Worm (Caenorhabditis elegans) whole organism, L3 larva: ENCODE data around the gene C03B1.9.

Source experiments
- R02D3.7 ChIP-seq: fragments of 150-350 bp; optimal IDR thresholded peaks from 2 replicates; lab custom pipeline; 2014; ENCODE audit warnings: missing biosample characterization, missing genetic modification characterization
- elt-1 ChIP-seq: fragments of 150-350 bp; optimal IDR thresholded peaks from 2 replicates; lab custom pipeline; 2014; ENCODE audit warnings: missing biosample characterization, missing genetic modification characterization
- hmg-11 ChIP-seq: sonication (generic microtip); optimal IDR thresholded peaks from 2 replicates; lab custom pipeline; 2016; ENCODE audit warnings: missing genetic modification characterization, missing compliant biosample characterization
- skn-1 ChIP-seq: fragments of 150-350 bp; optimal IDR thresholded peaks from 2 replicates; lab custom pipeline; 2014; ENCODE audit warnings: missing biosample characterization, missing genetic modification characterization
- unc-62 ChIP-seq: fragments of 150-350 bp; sonication (generic microtip); optimal IDR thresholded peaks from 4 replicates; lab custom pipeline; 2014; ENCODE audit warnings: missing biosample characterization, missing genetic modification reagents, missing genetic modification characterization

DNA sequence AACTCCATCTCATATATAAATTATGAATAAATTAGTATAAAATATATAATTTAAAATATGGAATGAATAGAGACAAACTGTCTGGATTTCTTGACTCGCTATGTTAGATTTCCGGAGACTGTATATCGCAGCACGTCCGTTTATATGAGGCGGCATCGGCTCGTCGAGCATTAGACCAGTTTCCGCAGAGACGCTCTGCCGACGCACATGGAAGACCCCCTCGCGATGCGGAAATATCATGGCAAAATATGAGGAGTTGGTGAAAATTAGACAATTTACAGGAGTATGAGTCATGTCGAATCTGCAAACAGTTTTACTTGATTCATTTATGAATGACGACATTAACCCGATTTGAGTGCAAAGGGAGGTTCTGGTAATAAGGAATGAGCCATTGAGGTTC, 27.4 kb downstream of the C03B1.9 start, which contains the start of gene chtb-3:
- no peak for TF ChIP-seq elt-1
- TF ChIP-seq skn-1 (tag; lab: Kevin White, UChicago) = no peak
- TF ChIP-seq R02D3.7 = no peak
- TF ChIP-seq hmg-11 (tag; lab: Kevin White, UChicago) = no peak
- no peak for TF ChIP-seq unc-62 (GFP tag; lab: Kevin White, UChicago)
